Fruit fly (Drosophila melanogaster): ENCODE data around the gene Dysb.

The Dysb gene

dm6 chr3L:18822450-18823220 is 44.9 kb upstream of the Dysb start, which contains the start of gene Cat (continued):
- TF ChIP-seq Ets97D (GFP tag; optimal IDR thresholded peaks at IDR 0.05) (peak; percentile 25), chinmo (GFP tag; IDR thresholded peaks at IDR 0.05; ENCODE audit: partially characterized antibody) (peak; percentile 93), ash1 (GFP tag; optimal IDR thresholded peaks at IDR 0.05) (no peak), H2.0 (GFP tag; IDR thresholded peaks at IDR 0.05) (no peak), CG9609 (GFP tag; optimal IDR thresholded peaks at IDR 0.05) (no peak), Drgx (GFP tag; IDR thresholded peaks at IDR 0.05) (peak; percentile 99), CG3065 (GFP tag; optimal IDR thresholded peaks at IDR 0.05) (no peak), mld (GFP tag; IDR thresholded peaks at IDR 0.05; ENCODE audit: partially characterized antibody) (peak; percentile 73; the same call in 2 of the 3 replicates), BEAF-32 (GFP tag; optimal IDR thresholded peaks at IDR 0.05) (peak; percentile 87), CG34422 (GFP tag; IDR thresholded peaks at IDR 0.05) (peak; percentile 82; the same call in 1 of the 3 replicates), Oli (tag; optimal IDR thresholded peaks at IDR 0.05) (no peak), CG10654 (GFP tag; optimal IDR thresholded peaks at IDR 0.05) (no peak), CG3847 (GFP tag; IDR thresholded peaks at IDR 0.05) (no peak), CG5245 (GFP tag; optimal IDR thresholded peaks at IDR 0.05) (peak; percentile 6), Awh (GFP tag; IDR thresholded peaks at IDR 0.05) (no peak), Oaz (GFP tag; IDR thresholded peaks at IDR 0.05) (no peak), fd96Cb (tag; optimal IDR thresholded peaks at IDR 0.05) (no peak), CG10959 (GFP tag; IDR thresholded peaks at IDR 0.05) (no peak), eve (GFP tag; optimal IDR thresholded peaks at IDR 0.05) (no peak), ewg (GFP tag; optimal IDR thresholded peaks at IDR 0.05) (peak; percentile 10), Nf-YA (GFP tag; IDR thresholded peaks at IDR 0.05) (no peak), CG10267 (tag; optimal IDR thresholded peaks at IDR 0.05) (peak; percentile 46), CG13123 (GFP tag; optimal IDR thresholded peaks at IDR 0.05) (no peak), CG12299 (tag; optimal IDR thresholded peaks at IDR 0.05) (peak; percentile 18), gcm (GFP tag; optimal IDR thresholded peaks at IDR 0.05) (peak; percentile 39), MTF-1 (GFP tag; optimal IDR thresholded peaks at IDR 0.05; ENCODE audit: borderline replicate concordance) (no peak), B-H1 (GFP tag; IDR thresholded peaks at IDR 0.05) (no peak), CG4282 (GFP tag; optimal IDR thresholded peaks at IDR 0.05) (peak; percentile 7), schlank (tag; optimal IDR thresholded peaks at IDR 0.05) (no peak), crp (GFP tag; optimal IDR thresholded peaks at IDR 0.05) (peak in 1 of 2 experiments; percentile 12), lola (GFP tag; optimal IDR thresholded peaks at IDR 0.05) (peak in 2 of 3 experiments; percentile 28 to 37), Dip3 (GFP tag; optimal IDR thresholded peaks at IDR 0.05) (no peak), CG2202 (tag; optimal IDR thresholded peaks at IDR 0.05) (peak; percentile 32), CG13894 (tag; optimal IDR thresholded peaks at IDR 0.05) (no peak), klu (GFP tag; IDR thresholded peaks at IDR 0.05) (no peak), sob (GFP tag; IDR thresholded peaks at IDR 0.05) (peak; percentile 60; the same call in 1 of the 2 replicates), NFAT (GFP tag; IDR thresholded peaks at IDR 0.05) (no peak), Atf6 (GFP tag; IDR thresholded peaks at IDR 0.05) (no peak), CG3163 (GFP tag; optimal IDR thresholded peaks at IDR 0.05) (no peak), HLH54F (GFP tag; optimal IDR thresholded peaks at IDR 0.05) (no peak), CG17186 (GFP tag; optimal IDR thresholded peaks at IDR 0.05) (peak; percentile 30), trh (GFP tag; optimal IDR thresholded peaks at IDR 0.05) (peak; percentile 5), CG4617 (GFP tag; optimal IDR thresholded peaks at IDR 0.05; ENCODE audit: borderline replicate concordance) (peak; percentile 84), Mes4 (GFP tag; optimal IDR thresholded peaks at IDR 0.05) (no peak), sd (tag; optimal IDR thresholded peaks at IDR 0.05) (peak; percentile 22), stc (GFP tag; IDR thresholded peaks at IDR 0.05) (no peak), pros (GFP tag; optimal IDR thresholded peaks at IDR 0.05) (peak; percentile 46), CG1603 (tag; optimal IDR thresholded peaks at IDR 0.05) (peak; percentile 54), Tbp (GFP tag; optimal IDR thresholded peaks at IDR 0.05) (no peak)
